Worm (Caenorhabditis elegans): ENCODE results near the gene C40H1.9.

DNA sequence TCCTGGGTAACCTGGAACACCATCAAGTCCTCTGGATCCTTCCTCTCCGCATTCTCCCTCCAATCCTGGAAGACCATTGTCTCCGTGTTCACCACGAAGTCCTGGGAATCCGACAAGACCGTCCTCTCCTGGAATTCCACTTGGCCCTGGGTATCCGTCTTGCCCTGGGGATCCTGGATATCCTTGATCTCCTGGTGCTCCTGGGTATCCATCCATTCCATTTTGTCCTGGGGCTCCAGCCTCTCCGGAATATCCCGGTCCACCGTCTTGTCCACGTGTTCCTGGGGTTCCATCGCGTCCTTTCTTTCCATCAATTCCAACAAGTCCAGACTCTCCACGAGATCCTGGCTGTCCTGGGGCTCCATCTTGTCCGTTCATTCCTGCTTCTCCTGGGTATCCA, 20.3 kb downstream of the C40H1.9 start:
- TF ChIP-seq egl-27 (tag; optimal IDR thresholded peaks at IDR 0.05) = no peak
- TF ChIP-seq unc-62 (GFP tag; optimal IDR thresholded peaks at IDR 0.05) = no peak
- TF ChIP-seq ZK546.5 (tag; optimal IDR thresholded peaks at IDR 0.05) = no peak
- no peak for TF ChIP-seq nhr-10 (tag; optimal IDR thresholded peaks at IDR 0.05)
- TF ChIP-seq R02D3.7 (tag; optimal IDR thresholded peaks at IDR 0.05) = no peak
- TF ChIP-seq F13H6.1 (tag; optimal IDR thresholded peaks at IDR 0.05) = no peak
- no peak for TF ChIP-seq nhr-237 (tag; optimal IDR thresholded peaks at IDR 0.05)
- no peak for TF ChIP-seq snpc-4 (tag; optimal IDR thresholded peaks at IDR 0.05)
- no peak for TF ChIP-seq lin-39 (tag; optimal IDR thresholded peaks at IDR 0.05)
- no peak for TF ChIP-seq nhr-77 (tag; optimal IDR thresholded peaks at IDR 0.05)
- no peak for TF ChIP-seq nhr-12 (tag; optimal IDR thresholded peaks at IDR 0.05)
